Worm (Caenorhabditis elegans): ENCODE results near the gene pqe-1.
A peak's percentile ranks its signal among the peaks of the same experiment; 100 is the strongest.

Gene pqe-1

DNA sequence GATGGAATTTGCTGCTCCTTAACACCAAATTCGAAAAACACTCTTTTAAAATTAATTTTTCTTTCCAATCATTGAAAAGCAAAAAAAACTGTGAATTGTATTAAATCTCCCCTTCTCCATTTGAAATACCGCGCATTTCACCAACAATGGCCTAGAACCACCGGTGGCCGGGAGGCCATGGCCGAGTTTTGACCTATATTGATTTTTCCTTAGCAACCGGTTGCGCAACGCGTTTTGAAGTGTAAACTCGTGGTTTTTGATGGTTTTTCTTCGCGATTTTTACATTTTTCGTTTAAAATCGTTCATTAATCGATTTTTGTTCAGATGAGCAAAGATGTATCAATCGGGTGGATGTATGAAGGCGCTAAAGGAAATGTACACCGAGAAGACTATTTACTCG, 2.8 kb upstream of the pqe-1 start, which contains the start of gene mog-3:
Gene mog-3 (plus strand): TSS at position 319 of the 400 bp plus-strand sequence.
- TF ChIP-seq pha-4 (tag; optimal IDR thresholded peaks at IDR 0.05) = peak; percentile 68
- peak; percentile 63 for TF ChIP-seq lin-15B (tag; optimal IDR thresholded peaks at IDR 0.05)
- no peak for TF ChIP-seq sea-2 (GFP tag; optimal IDR thresholded peaks at IDR 0.05)
- TF ChIP-seq snpc-4 (tag; optimal IDR thresholded peaks at IDR 0.05) = peak; percentile 21
- TF ChIP-seq elt-3 (tag; optimal IDR thresholded peaks at IDR 0.05) = no peak
- peak; percentile 58 for TF ChIP-seq hmg-11 (tag; optimal IDR thresholded peaks at IDR 0.05)
- TF ChIP-seq aly-2 (tag; optimal IDR thresholded peaks at IDR 0.05) = no peak
- peak; percentile 59 for TF ChIP-seq nhr-25 (tag; optimal IDR thresholded peaks at IDR 0.05)
- TF ChIP-seq elt-2 (tag; optimal IDR thresholded peaks at IDR 0.05) = peak; percentile 2
- no peak for TF ChIP-seq lsy-12 (tag; optimal IDR thresholded peaks at IDR 0.05)
- no peak for TF ChIP-seq ztf-4 (tag; optimal IDR thresholded peaks at IDR 0.05)
- TF ChIP-seq ZK546.5 (tag; optimal IDR thresholded peaks at IDR 0.05) = no peak
- no peak for TF ChIP-seq pqm-1 (tag; optimal IDR thresholded peaks at IDR 0.05)
- peak; percentile 80 for TF ChIP-seq nfya-1 (tag; optimal IDR thresholded peaks at IDR 0.05; ENCODE audit: insufficient read depth)
- no peak for TF ChIP-seq ama-1 (optimal IDR thresholded peaks at IDR 0.05)
- no peak for TF ChIP-seq ceh-9 (tag; optimal IDR thresholded peaks at IDR 0.05)
- peak; percentile 40 for TF ChIP-seq lin-39 (tag; optimal IDR thresholded peaks at IDR 0.05)
- TF ChIP-seq ceh-28 (tag; optimal IDR thresholded peaks at IDR 0.05) = peak; percentile 87
- TF ChIP-seq nhr-23 (tag; optimal IDR thresholded peaks at IDR 0.05) = peak; percentile 64
- peak; percentile 75 for TF ChIP-seq nhr-43 (tag; optimal IDR thresholded peaks at IDR 0.05; ENCODE audit: poor library complexity, severe bottlenecking)
- no peak for TF ChIP-seq skn-1 (tag; optimal IDR thresholded peaks at IDR 0.05)

DNA sequence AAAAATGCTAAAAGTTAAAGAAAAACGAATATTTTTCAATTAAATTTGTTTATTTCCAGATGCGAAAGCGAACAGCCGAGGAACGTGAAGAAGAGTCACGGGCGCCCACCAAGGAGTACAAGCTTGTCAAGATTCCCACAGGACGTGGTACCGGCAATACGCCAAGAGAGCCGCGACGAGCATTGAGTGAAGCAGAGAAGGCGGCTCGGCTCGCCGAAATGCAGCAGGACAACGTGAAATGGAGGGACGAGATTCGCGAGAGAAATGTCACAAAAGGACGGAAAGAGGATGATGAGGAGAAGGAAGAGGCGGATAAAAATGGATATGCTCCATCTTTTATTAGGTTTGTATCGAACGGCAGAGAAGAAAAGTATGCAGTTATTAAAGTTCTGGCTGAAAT, 637 bp upstream of the pqe-1 start:
- TF ChIP-seq snpc-4 (tag; optimal IDR thresholded peaks at IDR 0.05) = no peak
- TF ChIP-seq eor-1 (tag; optimal IDR thresholded peaks at IDR 0.05) = no peak
- TF ChIP-seq ceh-9 (tag; optimal IDR thresholded peaks at IDR 0.05) = no peak
- no peak for TF ChIP-seq zag-1 (tag; optimal IDR thresholded peaks at IDR 0.05)
- no peak for TF ChIP-seq nfya-1 (tag; optimal IDR thresholded peaks at IDR 0.05; ENCODE audit: insufficient read depth)
- no peak for TF ChIP-seq elt-2 (tag; optimal IDR thresholded peaks at IDR 0.05)
- no peak for TF ChIP-seq tbx-2 (tag; optimal IDR thresholded peaks at IDR 0.05)
- no peak for TF ChIP-seq fkh-10 (GFP tag; optimal IDR thresholded peaks at IDR 0.05)
- TF ChIP-seq nhr-43 (tag; optimal IDR thresholded peaks at IDR 0.05; ENCODE audit: poor library complexity, severe bottlenecking) = no peak
- no peak for TF ChIP-seq hmg-11 (tag; optimal IDR thresholded peaks at IDR 0.05)
- no peak for TF ChIP-seq ceh-82 (tag; optimal IDR thresholded peaks at IDR 0.05)
- TF ChIP-seq mml-1 (tag; optimal IDR thresholded peaks at IDR 0.05) = no peak
- no peak for TF ChIP-seq nhr-67 (tag; optimal IDR thresholded peaks at IDR 0.05)
- no peak for TF ChIP-seq aly-2 (tag; optimal IDR thresholded peaks at IDR 0.05)

DNA sequence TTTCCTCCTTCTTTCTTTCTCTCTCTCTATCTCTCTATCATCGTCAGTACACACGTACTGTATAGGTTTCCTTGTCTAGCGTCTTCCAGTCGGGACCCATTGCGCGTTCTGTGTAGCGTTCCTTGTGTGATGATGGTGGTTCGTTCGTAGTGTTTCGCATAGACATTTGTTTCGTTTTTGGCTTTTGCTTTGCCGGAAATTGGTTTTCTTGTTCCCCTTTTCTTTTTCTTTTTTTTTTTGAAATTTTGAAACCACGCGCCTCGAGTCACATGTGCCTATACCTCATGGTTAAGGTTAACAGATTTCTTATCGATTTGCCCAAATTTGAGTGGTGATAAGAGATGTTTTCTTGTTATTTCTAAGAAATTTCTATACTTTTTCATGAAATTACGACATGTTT, 7.6 kb downstream of the pqe-1 start:
- peak; percentile 61 for TF ChIP-seq pqm-1 (tag; optimal IDR thresholded peaks at IDR 0.05)
- TF ChIP-seq aly-2 (tag; optimal IDR thresholded peaks at IDR 0.05) = no peak
- peak; percentile 49 for TF ChIP-seq elt-2 (tag; optimal IDR thresholded peaks at IDR 0.05)
- peak; percentile 5 for TF ChIP-seq pha-4 (tag; optimal IDR thresholded peaks at IDR 0.05)
- TF ChIP-seq unc-39 (tag; optimal IDR thresholded peaks at IDR 0.05) = no peak

DNA sequence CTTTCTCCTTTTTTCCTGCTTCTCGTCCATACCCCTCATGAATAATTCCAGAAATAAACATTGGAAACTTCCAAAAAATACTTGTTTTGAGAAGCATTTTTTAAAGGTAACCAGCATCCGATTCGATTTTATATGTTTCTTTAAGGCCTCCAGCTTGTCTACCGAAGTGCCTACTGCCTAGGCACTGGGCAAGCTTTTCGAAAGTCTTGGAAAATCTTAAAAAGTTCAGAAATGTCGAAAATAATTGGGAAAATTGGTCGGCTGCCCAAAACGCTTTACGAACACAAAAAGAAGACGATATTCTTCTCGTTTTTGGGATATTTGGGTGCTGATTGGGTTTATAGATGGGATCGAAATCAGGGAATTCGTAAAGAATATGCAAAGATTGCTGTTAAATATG, 10.6 kb downstream of the pqe-1 start, which contains the start of gene F52C9.3:
Gene F52C9.3 (plus strand): TSS at position 225 of the 400 bp plus-strand sequence.
- TF ChIP-seq eor-1 (tag; optimal IDR thresholded peaks at IDR 0.05) (no peak), nhr-67 (tag; optimal IDR thresholded peaks at IDR 0.05) (no peak), unc-62 (GFP tag; optimal IDR thresholded peaks at IDR 0.05) (no peak), mml-1 (tag; optimal IDR thresholded peaks at IDR 0.05) (no peak), daf-12 (tag; optimal IDR thresholded peaks at IDR 0.05) (no peak), skn-1 (tag; optimal IDR thresholded peaks at IDR 0.05) (no peak), ceh-16 (tag; optimal IDR thresholded peaks at IDR 0.05) (no peak), snpc-4 (tag; optimal IDR thresholded peaks at IDR 0.05) (no peak), egl-27 (tag; optimal IDR thresholded peaks at IDR 0.05) (no peak), ama-1 (optimal IDR thresholded peaks at IDR 0.05) (no peak), ZK546.5 (tag; optimal IDR thresholded peaks at IDR 0.05) (no peak), unc-39 (tag; optimal IDR thresholded peaks at IDR 0.05) (no peak), jun-1 (tag; optimal IDR thresholded peaks at IDR 0.05) (no peak), nhr-237 (tag; optimal IDR thresholded peaks at IDR 0.05) (no peak), ceh-82 (tag; optimal IDR thresholded peaks at IDR 0.05) (no peak), lin-39 (tag; optimal IDR thresholded peaks at IDR 0.05) (no peak), nhr-11 (tag; optimal IDR thresholded peaks at IDR 0.05) (no peak)

Data from whole organism, L3 larva.